Worm (Caenorhabditis elegans): ENCODE data around the gene clhm-1.

- TF ChIP-seq elt-2 (tag; optimal IDR thresholded peaks at IDR 0.05) (no peak), nhr-237 (tag; optimal IDR thresholded peaks at IDR 0.05) (no peak), ztf-4 (tag; optimal IDR thresholded peaks at IDR 0.05) (no peak), aly-2 (tag; optimal IDR thresholded peaks at IDR 0.05) (no peak), lin-39 (tag; optimal IDR thresholded peaks at IDR 0.05) (no peak), ama-1 (optimal IDR thresholded peaks at IDR 0.05) (no peak), egl-27 (tag; optimal IDR thresholded peaks at IDR 0.05) (no peak), elt-3 (tag; optimal IDR thresholded peaks at IDR 0.05) (no peak), nhr-11 (tag; optimal IDR thresholded peaks at IDR 0.05) (no peak)
Measured at ce11 chrII:6863652-6864051, 7.2 kb downstream of the clhm-1 start, which contains the start of gene aff-1.

Measured in whole organism, L3 larva.